Fruit fly (Drosophila melanogaster): ENCODE data around the gene Rhau.

- TF ChIP-seq Dek (tag; optimal IDR thresholded peaks at IDR 0.05) (no peak), sr (GFP tag; IDR thresholded peaks at IDR 0.05) (no peak), Sin3A (optimal IDR thresholded peaks at IDR 0.05) (no peak), Sry-δ (GFP tag; optimal IDR thresholded peaks at IDR 0.05) (no peak), CG5245 (GFP tag; optimal IDR thresholded peaks at IDR 0.05) (no peak), CG10147 (GFP tag; optimal IDR thresholded peaks at IDR 0.05) (no peak), tin (GFP tag; optimal IDR thresholded peaks at IDR 0.05) (no peak)
Measured at dm6 chr2L:20735121-20735855, 22.5 kb downstream of the Rhau start.

All from whole organism, embryonic.